Worm (Caenorhabditis elegans) whole organism, L1 larva: ENCODE measurements around the gene F25B3.5.

Source experiments
- elt-3 ChIP-seq, 6 experiments: fragments of 150-350 bp in 1 of 6; sonication (generic microtip); optimal IDR thresholded peaks; 2 replicates each; lab custom pipeline; 2017 to 2018; ENCODE audit warnings: missing biosample characterization in 6 of 6, missing genetic modification characterization in 6 of 6, inconsistent platforms in 1 of 6
- lin-39 ChIP-seq: fragments of 150-350 bp; optimal IDR thresholded peaks from 2 replicates; lab custom pipeline; 2014; ENCODE audit warnings: missing biosample characterization, missing genetic modification reagents, missing genetic modification characterization
- skn-1 ChIP-seq: fragments of 150-350 bp; optimal IDR thresholded peaks from 2 replicates; lab custom pipeline; 2014; ENCODE audit warnings: missing biosample characterization, missing genetic modification characterization
- xbp-1 ChIP-seq: sonication (generic microtip); optimal IDR thresholded peaks from 2 replicates; lab custom pipeline; 2016; ENCODE audit warnings: missing genetic modification characterization, missing compliant biosample characterization
- ztf-4 ChIP-seq: fragments of 150-350 bp; optimal IDR thresholded peaks from 2 replicates; lab custom pipeline; 2014; ENCODE audit warnings: missing biosample characterization, missing genetic modification characterization

DNA sequence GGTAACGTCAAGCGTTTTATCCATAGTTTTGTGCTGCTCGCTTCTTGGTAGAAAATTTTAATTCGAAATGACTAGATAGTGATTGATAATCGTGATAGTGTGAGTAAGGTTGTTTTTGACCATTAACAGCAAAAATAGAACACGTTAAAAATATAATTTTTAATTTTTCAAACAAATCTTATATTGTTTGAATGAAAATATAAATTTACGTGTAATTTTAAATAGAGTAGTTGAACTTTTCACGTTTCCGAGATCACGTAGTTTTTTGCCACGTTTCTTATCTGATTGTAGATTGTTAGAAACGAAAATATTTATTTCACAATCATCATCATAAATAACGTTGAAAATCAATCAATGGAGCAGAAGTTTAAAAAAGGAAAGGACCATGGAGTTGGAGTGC lies 38.6 kb downstream of the F25B3.5 start, which contains the start of the genes C50F4.10 and pfk-1.2:
- TF ChIP-seq ztf-4 (no peak), xbp-1 (no peak), elt-3 (tag; optimal IDR thresholded peaks at IDR 0.05; lab: Kevin White, UChicago) (no peak), skn-1 (tag; lab: Kevin White, UChicago) (no peak), lin-39 (tag; lab: Kevin White, UChicago) (no peak)
